Worm (Caenorhabditis elegans): ENCODE results near the gene srd-64.

DNA sequence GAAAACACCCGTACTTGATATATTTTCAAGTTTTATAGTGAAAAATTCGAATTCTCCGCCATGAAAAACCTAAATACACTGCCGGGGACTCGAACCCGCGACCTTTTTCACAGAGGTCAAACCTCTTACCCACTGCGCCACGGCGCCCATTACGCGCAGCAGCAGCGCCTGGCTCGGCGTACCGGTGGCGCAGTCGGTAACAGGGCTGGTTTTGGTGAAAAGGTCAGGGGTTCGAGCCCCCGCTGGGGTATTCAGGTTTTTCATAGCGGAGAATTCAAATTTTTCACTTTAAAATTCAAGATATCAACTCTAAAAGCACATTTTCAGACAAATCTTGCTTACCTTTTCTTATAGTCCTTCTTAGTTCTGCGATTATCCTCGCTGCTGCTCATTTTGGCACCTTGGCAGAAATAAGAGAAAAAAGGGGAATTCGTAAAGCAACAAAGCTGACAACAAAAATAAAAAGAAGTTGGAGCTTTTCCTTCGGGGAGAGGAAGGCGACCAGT is 30.1 kb downstream of the srd-64 start, which contains the start of gene Y22D7AL.16:
- TF ChIP-seq ama-1 (optimal IDR thresholded peaks at IDR 0.05) = no peak
- no peak for TF ChIP-seq ceh-36 (tag; optimal IDR thresholded peaks at IDR 0.05)
- no peak for TF ChIP-seq pes-1 (GFP tag; IDR thresholded peaks at IDR 0.05)
- no peak for TF ChIP-seq flt-1 (GFP tag; IDR thresholded peaks at IDR 0.05)
- TF ChIP-seq aly-1 (tag; optimal IDR thresholded peaks at IDR 0.05) = no peak
